Fruit fly (Drosophila melanogaster) S2 (cell line): ENCODE results near the gene CG1105.

ENCODE experiments used
- CG8478 ChIP-seq: fragments of >200 bp; optimal IDR thresholded peaks from 2 replicates; lab custom pipeline; 2018
- CTCF ChIP-seq, 2 experiments: fragments of >200 bp; optimal IDR thresholded peaks; 2 replicates each; lab custom pipeline; 2018

DNA sequence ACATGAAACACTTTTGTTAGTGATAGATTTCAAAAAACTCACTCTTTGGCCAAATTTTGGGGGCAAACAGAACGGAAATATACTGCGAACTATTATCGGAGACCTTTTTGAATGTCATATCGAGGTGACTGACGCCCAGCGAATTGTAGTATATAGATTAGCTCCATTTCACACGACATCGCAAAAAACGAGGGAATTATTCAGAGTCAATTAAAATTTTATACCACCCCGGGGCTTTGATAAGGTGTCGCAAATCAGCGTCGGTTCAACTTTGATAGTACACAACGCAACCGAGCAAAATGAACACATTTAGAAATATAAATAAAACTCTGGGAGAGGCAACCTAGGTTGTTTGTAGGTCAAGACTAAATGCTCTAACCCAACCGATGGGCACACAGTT, 8.9 kb downstream of the CG1105 start:
- TF ChIP-seq CG8478 (no peak), CTCF (optimal IDR thresholded peaks at IDR 0.05; lab: Kevin White, UChicago) (no peak)
